Worm (Caenorhabditis elegans): ENCODE data around the gene C44B11.4.

Gene C44B11.4

ce11 chrIII:3183377-3183776 is 39.8 kb upstream of the C44B11.4 start, which contains the start of gene lmtr-5:
lmtr-5 (plus strand) TSS chrIII:3183677.
- TF ChIP-seq ama-1 (optimal IDR thresholded peaks at IDR 0.05) (no peak), ceh-13 (GFP tag; optimal IDR thresholded peaks at IDR 0.05) (no peak), sea-1 (GFP tag; conservative IDR thresholded peaks at IDR 0.05) (no peak), scrt-1 (GFP tag; IDR thresholded peaks at IDR 0.05) (no peak), tbx-37 (GFP tag; conservative IDR thresholded peaks at IDR 0.05) (no peak), hnd-1 (tag; optimal IDR thresholded peaks at IDR 0.05) (no peak)

- TF ChIP-seq pes-1 (GFP tag; IDR thresholded peaks at IDR 0.05), result no peak
Measured at ce11 chrIII:3179855-3180254, 36.3 kb upstream of the C44B11.4 start.

ce11 chrIII:3176775-3177174 is 33.2 kb upstream of the C44B11.4 start:
- no peak for TF ChIP-seq ama-1 (optimal IDR thresholded peaks at IDR 0.05)
- TF ChIP-seq tbx-37 (GFP tag; conservative IDR thresholded peaks at IDR 0.05), result no peak
- no peak for TF ChIP-seq aly-1 (tag; optimal IDR thresholded peaks at IDR 0.05)
- no peak for TF ChIP-seq hmbx-1 (tag; optimal IDR thresholded peaks at IDR 0.05)
- TF ChIP-seq B0310.2 (tag; optimal IDR thresholded peaks at IDR 0.05), result no peak
- TF ChIP-seq scrt-1 (GFP tag; IDR thresholded peaks at IDR 0.05), result no peak
- TF ChIP-seq pes-1 (GFP tag; IDR thresholded peaks at IDR 0.05), result no peak
- TF ChIP-seq hnd-1 (tag; optimal IDR thresholded peaks at IDR 0.05), result no peak
- TF ChIP-seq sea-1 (GFP tag; conservative IDR thresholded peaks at IDR 0.05), result no peak
- TF ChIP-seq ets-7 (tag; optimal IDR thresholded peaks at IDR 0.05), result no peak
- no peak for TF ChIP-seq F13C5.2 (tag; optimal IDR thresholded peaks at IDR 0.05)
- no peak for TF ChIP-seq hmg-4 (GFP tag; optimal IDR thresholded peaks at IDR 0.05)
- no peak for TF ChIP-seq ceh-36 (tag; optimal IDR thresholded peaks at IDR 0.05)
- no peak for TF ChIP-seq tbx-11 (GFP tag; IDR thresholded peaks at IDR 0.05)
- no peak for TF ChIP-seq flt-1 (GFP tag; IDR thresholded peaks at IDR 0.05)
- no peak for TF ChIP-seq ceh-13 (GFP tag; optimal IDR thresholded peaks at IDR 0.05)

ce11 chrIII:3174985-3175384 is 31.4 kb upstream of the C44B11.4 start, which contains the start of gene R148.3:
R148.3 (plus strand) TSS chrIII:3175331.
- TF ChIP-seq ets-7 (tag; optimal IDR thresholded peaks at IDR 0.05), result peak; percentile 56
- peak; percentile 63 for TF ChIP-seq ceh-13 (GFP tag; optimal IDR thresholded peaks at IDR 0.05)
- TF ChIP-seq sea-1 (GFP tag; conservative IDR thresholded peaks at IDR 0.05), result peak; percentile 80; the same call in 1 of the 2 replicates
- peak; percentile 76 for TF ChIP-seq tbx-37 (GFP tag; conservative IDR thresholded peaks at IDR 0.05)
- TF ChIP-seq hmbx-1 (tag; optimal IDR thresholded peaks at IDR 0.05), result peak; percentile 32
- TF ChIP-seq pes-1 (GFP tag; IDR thresholded peaks at IDR 0.05), result peak; percentile 82
- peak; percentile 68 for TF ChIP-seq aly-1 (tag; optimal IDR thresholded peaks at IDR 0.05)
- peak; percentile 73 for TF ChIP-seq tbx-11 (GFP tag; IDR thresholded peaks at IDR 0.05)
- TF ChIP-seq ceh-36 (tag; optimal IDR thresholded peaks at IDR 0.05), result peak; percentile 94
- peak; percentile 64 for TF ChIP-seq hnd-1 (tag; optimal IDR thresholded peaks at IDR 0.05)
- TF ChIP-seq ama-1 (optimal IDR thresholded peaks at IDR 0.05), result no peak
- peak; percentile 69; the same call in 1 of the 2 replicates for TF ChIP-seq flt-1 (GFP tag; IDR thresholded peaks at IDR 0.05)
- TF ChIP-seq B0310.2 (tag; optimal IDR thresholded peaks at IDR 0.05), result peak; percentile 58
- peak; percentile 82 for TF ChIP-seq scrt-1 (GFP tag; IDR thresholded peaks at IDR 0.05)
- TF ChIP-seq hmg-4 (GFP tag; optimal IDR thresholded peaks at IDR 0.05), result peak; percentile 44
- TF ChIP-seq tra-4 (tag; optimal IDR thresholded peaks at IDR 0.05), result peak; percentile 73
- peak; percentile 86 for TF ChIP-seq F13C5.2 (tag; optimal IDR thresholded peaks at IDR 0.05)

- TF ChIP-seq B0310.2 (tag; optimal IDR thresholded peaks at IDR 0.05) (peak; percentile 35), hmg-4 (GFP tag; optimal IDR thresholded peaks at IDR 0.05) (no peak)
Measured at ce11 chrIII:3171382-3171781, 27.8 kb upstream of the C44B11.4 start, which contains the start of gene R148.4. R148.4 (plus strand) TSS chrIII:3171592.

- TF ChIP-seq ets-7 (tag; optimal IDR thresholded peaks at IDR 0.05) (no peak), tbx-11 (GFP tag; IDR thresholded peaks at IDR 0.05) (no peak)
Measured at ce11 chrIII:3170538-3170937, 27.0 kb upstream of the C44B11.4 start.

- TF ChIP-seq tbx-37 (GFP tag; conservative IDR thresholded peaks at IDR 0.05) (no peak), hmbx-1 (tag; optimal IDR thresholded peaks at IDR 0.05) (no peak), ets-7 (tag; optimal IDR thresholded peaks at IDR 0.05) (no peak), ceh-36 (tag; optimal IDR thresholded peaks at IDR 0.05) (no peak), F13C5.2 (tag; optimal IDR thresholded peaks at IDR 0.05) (no peak), tra-4 (tag; optimal IDR thresholded peaks at IDR 0.05) (no peak), ceh-13 (GFP tag; optimal IDR thresholded peaks at IDR 0.05) (no peak)
Measured at ce11 chrIII:3169279-3169678, 25.7 kb upstream of the C44B11.4 start.

- TF ChIP-seq aly-1 (tag; optimal IDR thresholded peaks at IDR 0.05) (no peak), pes-1 (GFP tag; IDR thresholded peaks at IDR 0.05) (no peak), flt-1 (GFP tag; IDR thresholded peaks at IDR 0.05) (no peak), tra-4 (tag; optimal IDR thresholded peaks at IDR 0.05) (no peak), ets-7 (tag; optimal IDR thresholded peaks at IDR 0.05) (no peak), F13C5.2 (tag; optimal IDR thresholded peaks at IDR 0.05) (no peak), tbx-11 (GFP tag; IDR thresholded peaks at IDR 0.05) (no peak), ama-1 (optimal IDR thresholded peaks at IDR 0.05) (no peak), ceh-36 (tag; optimal IDR thresholded peaks at IDR 0.05) (no peak), tbx-37 (GFP tag; conservative IDR thresholded peaks at IDR 0.05) (no peak), hnd-1 (tag; optimal IDR thresholded peaks at IDR 0.05) (no peak), ceh-13 (GFP tag; optimal IDR thresholded peaks at IDR 0.05) (no peak), B0310.2 (tag; optimal IDR thresholded peaks at IDR 0.05) (no peak), hmg-4 (GFP tag; optimal IDR thresholded peaks at IDR 0.05) (no peak), hmbx-1 (tag; optimal IDR thresholded peaks at IDR 0.05) (no peak), scrt-1 (GFP tag; IDR thresholded peaks at IDR 0.05) (no peak), sea-1 (GFP tag; conservative IDR thresholded peaks at IDR 0.05) (no peak)
Measured at ce11 chrIII:3165309-3165708, 21.8 kb upstream of the C44B11.4 start, which contains the start of gene R148.5. R148.5 (plus strand) TSS chrIII:3165639.

Data from whole organism, early embryonic.